Worm (Caenorhabditis elegans): ENCODE results near the gene Y67H2A.2.

The Y67H2A.2 gene

DNA sequence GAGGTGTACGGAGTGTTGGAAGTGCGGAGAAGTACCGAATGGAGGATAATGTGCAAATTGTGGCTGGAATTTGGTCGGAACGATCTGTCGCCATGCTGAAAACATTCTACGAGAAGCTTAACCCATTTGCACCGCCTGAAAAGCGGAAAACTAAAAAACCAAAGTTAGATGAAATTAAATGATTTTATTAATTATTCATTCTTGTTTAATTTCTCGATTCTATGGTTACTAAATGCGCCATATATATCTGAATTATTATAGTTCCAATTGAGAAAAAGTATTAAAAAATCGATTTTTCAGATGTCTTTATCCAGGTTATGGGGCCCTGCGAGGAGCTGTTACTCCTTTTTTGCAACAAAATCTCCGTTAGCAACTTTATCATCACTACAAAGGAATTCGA is 53.6 kb downstream of the Y67H2A.2 start, which contains the start of gene cox-11:
Gene cox-11 (plus strand): TSS at position 301 of the 400 bp plus-strand sequence.
- TF ChIP-seq ztf-28 (GFP tag; IDR thresholded peaks at IDR 0.05) (no peak), ekl-4 (GFP tag; IDR thresholded peaks at IDR 0.05) (no peak), ztf-6 (GFP tag; IDR thresholded peaks at IDR 0.05) (no peak), gei-17 (GFP tag; optimal IDR thresholded peaks at IDR 0.05) (no peak)

- TF ChIP-seq ZK185.1 (tag; optimal IDR thresholded peaks at IDR 0.05; ENCODE audit: poor library complexity, severe bottlenecking): no peak
- no peak for TF ChIP-seq him-1 (tag; optimal IDR thresholded peaks at IDR 0.05)
- no peak for TF ChIP-seq nhr-80 (tag; optimal IDR thresholded peaks at IDR 0.05)
- no peak for TF ChIP-seq athp-1 (tag; optimal IDR thresholded peaks at IDR 0.05)
- no peak for TF ChIP-seq F49E8.2 (tag; optimal IDR thresholded peaks at IDR 0.05; ENCODE audit: insufficient read depth)
- no peak for TF ChIP-seq F33H1.4 (GFP tag; IDR thresholded peaks at IDR 0.05)
- TF ChIP-seq F57C9.4 (tag; optimal IDR thresholded peaks at IDR 0.05): no peak
- TF ChIP-seq sea-2 (GFP tag; IDR thresholded peaks at IDR 0.05): no peak
- no peak for TF ChIP-seq somi-1 (GFP tag; optimal IDR thresholded peaks at IDR 0.05)
- TF ChIP-seq T26A5.8 (tag; optimal IDR thresholded peaks at IDR 0.05): no peak
- TF ChIP-seq sdz-38 (tag; optimal IDR thresholded peaks at IDR 0.05): no peak
Observed at ce11 chrIV:13243375-13243774, 54.2 kb downstream of the Y67H2A.2 start, which contains the start of gene JC8.4. Gene JC8.4, plus strand, starts transcription at chrIV:13243675.

- no peak for TF ChIP-seq rpc-1 (optimal IDR thresholded peaks at IDR 0.05)
- no peak for TF ChIP-seq rpc-1 (tag; optimal IDR thresholded peaks at IDR 0.05)
- TF ChIP-seq nhr-179 (tag; optimal IDR thresholded peaks at IDR 0.05): no peak
- TF ChIP-seq xnd-1 (tag; optimal IDR thresholded peaks at IDR 0.05): no peak
- no peak for TF ChIP-seq snpc-1.3 (tag; optimal IDR thresholded peaks at IDR 0.05; ENCODE audit: insufficient read depth)
- no peak for TF ChIP-seq K11D2.4 (GFP tag; IDR thresholded peaks at IDR 0.05)
- no peak for TF ChIP-seq lsy-27 (tag; optimal IDR thresholded peaks at IDR 0.05; ENCODE audit: borderline replicate concordance, insufficient read depth)
- TF ChIP-seq cebp-1 (GFP tag; IDR thresholded peaks at IDR 0.05): no peak
- no peak for TF ChIP-seq cebp-1 (tag; optimal IDR thresholded peaks at IDR 0.05)
- TF ChIP-seq gei-17 (GFP tag; optimal IDR thresholded peaks at IDR 0.05): no peak
- no peak for TF ChIP-seq fkh-3 (tag; optimal IDR thresholded peaks at IDR 0.05)
- TF ChIP-seq ama-1 (optimal IDR thresholded peaks at IDR 0.05): no peak
- no peak for TF ChIP-seq ama-1 (GFP tag; optimal IDR thresholded peaks at IDR 0.05)
- no peak for TF ChIP-seq D2030.7 (GFP tag; IDR thresholded peaks at IDR 0.05)
- TF ChIP-seq lag-1 (GFP tag; IDR thresholded peaks at IDR 0.05): no peak
- no peak for TF ChIP-seq Y56A3A.18 (GFP tag; IDR thresholded peaks at IDR 0.05)
- no peak for TF ChIP-seq madf-8 (GFP tag; conservative IDR thresholded peaks at IDR 0.05)
- TF ChIP-seq hrde-1 (tag; optimal IDR thresholded peaks at IDR 0.05; ENCODE audit: borderline replicate concordance): no peak
Observed at ce11 chrIV:13241340-13241739, 56.3 kb downstream of the Y67H2A.2 start.

DNA sequence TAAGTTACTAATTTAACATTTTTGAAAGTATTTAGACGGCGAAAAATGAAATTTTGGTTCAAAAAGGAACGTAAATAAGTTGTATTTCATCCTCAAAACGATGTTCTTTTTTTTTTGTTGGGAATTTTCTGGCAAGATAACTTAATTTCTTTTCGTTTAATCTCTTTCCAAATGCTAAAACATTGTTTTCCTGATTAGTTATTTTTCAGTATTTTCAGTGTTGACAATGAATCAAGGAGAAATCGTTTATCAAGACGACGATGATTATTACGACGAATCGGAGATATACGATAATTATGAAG is 56.8 kb downstream of the Y67H2A.2 start, which contains the start of gene lin-54:
Gene lin-54 (plus strand): TSS at position 203 of the 302 bp plus-strand sequence.
- TF ChIP-seq F39B2.1 (GFP tag; IDR thresholded peaks at IDR 0.05): no peak
- TF ChIP-seq zfh-2 (GFP tag; conservative IDR thresholded peaks at IDR 0.05): no peak
- TF ChIP-seq B0019.2 (GFP tag; conservative IDR thresholded peaks at IDR 0.05): no peak
- no peak for TF ChIP-seq hrde-1 (tag; optimal IDR thresholded peaks at IDR 0.05; ENCODE audit: borderline replicate concordance)
- TF ChIP-seq dox-1 (GFP tag; IDR thresholded peaks at IDR 0.05): no peak
- no peak for TF ChIP-seq akir-1 (GFP tag; optimal IDR thresholded peaks at IDR 0.05)
- TF ChIP-seq F33H1.4 (GFP tag; IDR thresholded peaks at IDR 0.05): no peak
- TF ChIP-seq F55B11.4 (tag; optimal IDR thresholded peaks at IDR 0.05; ENCODE audit: borderline replicate concordance, insufficient read depth): no peak
- no peak for TF ChIP-seq B0261.1 (tag; optimal IDR thresholded peaks at IDR 0.05)
- no peak for TF ChIP-seq egl-18 (GFP tag; IDR thresholded peaks at IDR 0.05)
- TF ChIP-seq bed-2 (GFP tag; IDR thresholded peaks at IDR 0.05): no peak
- TF ChIP-seq cebp-1 (GFP tag; IDR thresholded peaks at IDR 0.05): no peak
- TF ChIP-seq cebp-1 (tag; optimal IDR thresholded peaks at IDR 0.05): no peak
- no peak for TF ChIP-seq attf-5 (GFP tag; optimal IDR thresholded peaks at IDR 0.05)
- TF ChIP-seq pbrm-1 (GFP tag; IDR thresholded peaks at IDR 0.05): no peak
- no peak for TF ChIP-seq Y53F4B.3 (GFP tag; IDR thresholded peaks at IDR 0.05)
- TF ChIP-seq dpff-1 (tag; optimal IDR thresholded peaks at IDR 0.05): no peak
- no peak for TF ChIP-seq hsf-1 (GFP tag; IDR thresholded peaks at IDR 0.05)
- no peak for TF ChIP-seq tbp1 (GFP tag; optimal IDR thresholded peaks at IDR 0.05)

Measured in whole organism, young adult.